Fruit fly (Drosophila melanogaster): ENCODE results near the gene CG42824.
A peak's percentile ranks its signal among the peaks of the same experiment; 100 is the strongest.

The CG42824 gene

DNA sequence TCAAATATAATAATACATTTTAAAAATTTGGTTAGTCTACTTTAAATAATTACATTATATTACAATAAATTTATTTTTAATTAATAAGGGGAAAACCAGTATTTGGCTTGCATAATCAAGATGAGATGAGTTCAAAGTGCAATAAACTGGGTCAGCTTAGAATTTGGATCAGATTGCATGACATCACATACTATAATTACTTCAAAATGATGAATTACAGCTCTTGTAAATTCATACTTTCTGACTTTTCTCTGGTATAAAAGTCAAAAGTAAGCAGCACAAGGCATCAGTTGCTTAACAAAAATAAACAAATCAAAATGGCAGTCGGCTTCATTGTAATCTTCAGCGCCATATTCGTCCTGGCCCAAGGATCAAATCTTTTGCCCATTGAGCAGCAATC is 10.9 kb upstream of the CG42824 start, which contains the start of gene CG33333:
Gene CG33333 (plus strand): TSS at position 301 of the 400 bp plus-strand sequence.
- no peak for TF ChIP-seq CG6854 (GFP tag; optimal IDR thresholded peaks at IDR 0.05)
- TF ChIP-seq CG15336 (GFP tag; IDR thresholded peaks at IDR 0.05) = no peak
- no peak for TF ChIP-seq CG10631 (GFP tag; optimal IDR thresholded peaks at IDR 0.05)
- TF ChIP-seq Gug (GFP tag; IDR thresholded peaks at IDR 0.05) = no peak
- no peak for TF ChIP-seq topi (GFP tag; optimal IDR thresholded peaks at IDR 0.05)
- TF ChIP-seq CG11902 (GFP tag; optimal IDR thresholded peaks at IDR 0.05) = no peak
- no peak for TF ChIP-seq acj6 (GFP tag; optimal IDR thresholded peaks at IDR 0.05)
- no peak for TF ChIP-seq Sox15 (GFP tag; optimal IDR thresholded peaks at IDR 0.05)
- no peak for TF ChIP-seq Hr39 (GFP tag; optimal IDR thresholded peaks at IDR 0.05)
- no peak for TF ChIP-seq Met (GFP tag; optimal IDR thresholded peaks at IDR 0.05)

DNA sequence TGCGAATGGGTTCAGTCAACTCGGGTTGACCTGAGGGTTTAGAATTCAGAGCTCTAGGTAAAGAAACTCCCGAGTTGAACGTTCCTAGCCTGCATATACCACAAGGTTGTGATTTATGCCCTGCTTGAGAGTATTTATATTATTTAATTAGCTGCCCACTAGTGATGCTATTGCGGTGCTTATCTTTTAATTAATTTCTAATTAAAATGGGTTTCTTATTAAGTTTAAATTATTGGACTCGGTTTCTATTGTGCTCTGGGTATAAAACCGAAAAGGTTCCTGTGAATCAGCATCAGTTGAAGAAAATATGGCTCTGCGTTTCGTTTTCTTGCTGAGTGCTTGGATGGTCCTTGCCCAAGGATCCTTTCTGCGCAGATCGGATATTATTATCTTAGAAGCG is 9.1 kb upstream of the CG42824 start, which contains the start of gene CG5866:
Gene CG5866 (plus strand): TSS at position 301 of the 400 bp plus-strand sequence.
- peak; percentile 18 for TF ChIP-seq svp (GFP tag)
- no peak for TF ChIP-seq spab (GFP tag; optimal IDR thresholded peaks at IDR 0.05)
- TF ChIP-seq net (GFP tag; optimal IDR thresholded peaks at IDR 0.05) = no peak
- TF ChIP-seq fd59A (GFP tag; optimal IDR thresholded peaks at IDR 0.05) = no peak
- TF ChIP-seq salr (GFP tag; optimal IDR thresholded peaks at IDR 0.05) = no peak

DNA sequence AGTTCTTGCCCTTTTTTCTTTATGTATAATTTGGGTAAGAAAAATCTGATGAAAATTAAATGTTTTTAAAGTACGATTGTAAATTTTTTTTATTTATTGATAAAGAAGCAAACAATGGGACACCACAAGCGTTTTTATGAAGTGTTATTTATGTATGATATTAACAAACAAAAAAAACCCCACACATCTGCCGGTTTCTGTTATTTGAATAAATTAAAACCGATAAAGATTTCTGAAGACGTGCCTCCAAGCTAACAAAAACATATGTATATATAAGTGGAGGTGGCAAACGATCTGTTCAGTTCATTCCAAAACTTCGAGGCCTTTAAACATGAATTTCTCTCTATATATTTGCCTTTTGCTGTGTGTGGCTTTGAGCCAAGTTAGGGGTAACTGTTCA is 7.3 kb upstream of the CG42824 start, which contains the start of gene CG42822:
Gene CG42822 (plus strand): TSS at position 301 of the 400 bp plus-strand sequence.
- TF ChIP-seq svp (GFP tag) (peak; percentile 6), CG8632 (GFP tag; optimal IDR thresholded peaks at IDR 0.05) (no peak)

DNA sequence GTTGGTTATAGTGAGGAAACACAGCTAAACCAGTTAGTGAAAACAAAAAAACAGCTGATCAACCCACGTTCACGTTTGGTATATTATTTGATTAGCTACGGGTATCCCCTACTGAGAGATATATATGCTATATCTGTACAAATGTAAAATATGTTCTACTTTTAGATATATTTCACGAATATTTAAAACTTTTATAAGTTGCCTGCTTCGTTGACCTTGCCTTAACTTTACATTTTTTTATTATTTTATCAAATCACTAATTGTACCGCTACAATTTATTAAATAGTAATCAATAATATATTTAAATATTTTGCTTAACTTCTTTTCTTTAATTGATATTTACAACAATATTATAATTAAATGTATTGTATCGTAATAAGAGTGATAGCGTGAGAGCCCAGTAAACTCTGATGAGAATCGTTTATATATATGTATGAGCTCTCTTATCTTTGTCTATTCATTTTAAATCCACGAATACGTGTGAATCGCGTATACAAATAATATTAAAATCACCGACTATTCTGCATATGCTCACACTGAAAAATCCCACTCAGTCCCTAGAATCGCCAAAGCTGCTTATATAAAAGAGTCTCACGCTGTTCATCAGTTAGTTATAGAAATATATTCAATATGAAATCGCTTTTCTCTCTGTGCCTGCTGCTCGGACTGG is 6.3 kb upstream of the CG42824 start, which contains the start of gene CG42821:
Gene CG42821 (plus strand): TSS at position 620 of the 670 bp plus-strand sequence.
- TF ChIP-seq CG3919 (GFP tag; optimal IDR thresholded peaks at IDR 0.05) (no peak), Eip93F (GFP tag; optimal IDR thresholded peaks at IDR 0.05) (no peak), vri (GFP tag; optimal IDR thresholded peaks at IDR 0.05) (no peak), Sox14 (GFP tag; optimal IDR thresholded peaks at IDR 0.05) (no peak), CG8119 (GFP tag; IDR thresholded peaks at IDR 0.05) (no peak), Smox (GFP tag; optimal IDR thresholded peaks at IDR 0.05) (no peak), spab (GFP tag; optimal IDR thresholded peaks at IDR 0.05) (no peak), achi (GFP tag; optimal IDR thresholded peaks at IDR 0.05) (no peak), CG10631 (GFP tag; optimal IDR thresholded peaks at IDR 0.05) (no peak), cyc (GFP tag; optimal IDR thresholded peaks at IDR 0.05) (no peak), CG7368 (GFP tag; optimal IDR thresholded peaks at IDR 0.05) (no peak), CG6163 (GFP tag; IDR thresholded peaks at IDR 0.05) (no peak), CG3032 (tag; optimal IDR thresholded peaks at IDR 0.05) (no peak), acj6 (GFP tag; optimal IDR thresholded peaks at IDR 0.05) (no peak), fd85E (GFP tag; optimal IDR thresholded peaks at IDR 0.05) (no peak), dsx (GFP tag; optimal IDR thresholded peaks at IDR 0.05; ENCODE audit: poor library complexity, severe bottlenecking) (no peak), CG32006 (GFP tag; optimal IDR thresholded peaks at IDR 0.05) (no peak), dac (GFP tag; optimal IDR thresholded peaks at IDR 0.05) (no peak), fkh (GFP tag; optimal IDR thresholded peaks at IDR 0.05) (no peak), Ets21C (GFP tag; optimal IDR thresholded peaks at IDR 0.05) (no peak)

DNA sequence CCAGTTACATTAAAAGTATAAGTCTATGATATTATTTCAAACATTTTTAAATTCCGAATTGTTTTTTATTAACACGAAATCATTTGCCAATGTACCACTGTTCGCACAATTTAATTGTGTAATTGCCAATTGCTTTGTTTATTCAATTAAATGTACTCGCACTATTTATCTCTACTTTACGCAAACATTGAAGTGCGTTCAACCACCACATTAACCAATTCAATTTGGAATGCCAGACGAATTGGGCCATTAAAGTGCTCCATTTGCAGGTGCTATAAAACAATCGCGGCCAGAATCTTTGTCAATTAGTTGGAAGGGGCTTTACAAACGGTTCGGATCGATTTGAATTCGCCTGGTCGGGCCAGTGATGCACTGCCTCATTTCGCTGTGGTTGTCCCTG is 4.5 kb upstream of the CG42824 start, which contains the start of gene CG5863:
Gene CG5863 (plus strand): TSS at position 301 of the 400 bp plus-strand sequence.
- TF ChIP-seq Ets96B (tag; optimal IDR thresholded peaks at IDR 0.05) (no peak), Lpt (GFP tag; optimal IDR thresholded peaks at IDR 0.05) (no peak), CG11902 (GFP tag; optimal IDR thresholded peaks at IDR 0.05) (no peak), CG8632 (GFP tag; optimal IDR thresholded peaks at IDR 0.05) (no peak), CG31627 (GFP tag; optimal IDR thresholded peaks at IDR 0.05) (no peak), CG8319 (GFP tag; optimal IDR thresholded peaks at IDR 0.05) (no peak), pdm3 (GFP tag; optimal IDR thresholded peaks at IDR 0.05) (no peak), CG10631 (GFP tag; optimal IDR thresholded peaks at IDR 0.05) (no peak), esn (GFP tag; optimal IDR thresholded peaks at IDR 0.05) (no peak), CG4318 (GFP tag; optimal IDR thresholded peaks at IDR 0.05) (no peak), CG3032 (tag; optimal IDR thresholded peaks at IDR 0.05) (no peak), CG11762 (GFP tag; optimal IDR thresholded peaks at IDR 0.05; ENCODE audit: insufficient read depth) (no peak), CG6808 (GFP tag; optimal IDR thresholded peaks at IDR 0.05) (no peak), CG9139 (GFP tag; optimal IDR thresholded peaks at IDR 0.05) (no peak), ss (GFP tag; optimal IDR thresholded peaks at IDR 0.05) (no peak), Eip93F (GFP tag; optimal IDR thresholded peaks at IDR 0.05) (no peak), eg (GFP tag; IDR thresholded peaks at IDR 0.05) (no peak)
